Fruit fly (Drosophila melanogaster) whole organism, prepupa: ENCODE measurements around the gene brm.

Experiments used
- Blimp-1 ChIP-seq: fragments of 200-800 bp; sonication (Bioruptor generic); optimal IDR thresholded peaks from 3 replicates; lab custom pipeline; 2017; ENCODE audit warnings: missing biosample characterization, missing genetic modification characterization, mild to moderate bottlenecking, moderate library complexity, missing genetic modification reagents
- CG10631 ChIP-seq: fragments of 200-800 bp; sonication (Bioruptor generic); optimal IDR thresholded peaks from 2 replicates; lab custom pipeline; 2016; ENCODE audit warnings: missing biosample characterization, missing genetic modification characterization
- CG11294 ChIP-seq: fragments of 200-800 bp; sonication (Bioruptor generic); IDR thresholded peaks from 2 replicates; pipeline ENCODE4 v1.3.6; 2022; ENCODE audit warnings: missing biosample characterization, missing genetic modification characterization
- CG11762 ChIP-seq: fragments of 200-800 bp; sonication (Bioruptor generic); optimal IDR thresholded peaks from 3 replicates; lab custom pipeline; 2016; ENCODE audit warnings: missing biosample characterization, missing genetic modification characterization; ENCODE audit not compliant: insufficient read depth
- CG11902 ChIP-seq: fragments of 200-800 bp; sonication (Bioruptor generic); optimal IDR thresholded peaks from 3 replicates; lab custom pipeline; 2016; ENCODE audit warnings: missing biosample characterization, missing genetic modification characterization
- CG15336 ChIP-seq: fragments of 200-800 bp; sonication (Bioruptor generic); IDR thresholded peaks from 2 replicates; pipeline ENCODE4 v1.3.6; 2022; ENCODE audit warnings: missing biosample characterization, missing genetic modification characterization
- CG1621 ChIP-seq: fragments of 200-800 bp; sonication (Bioruptor generic); optimal IDR thresholded peaks from 3 replicates; lab custom pipeline; 2018; ENCODE audit warnings: missing biosample characterization, mild to moderate bottlenecking, missing genetic modification characterization
- CG16779 ChIP-seq: fragments of 200-800 bp; sonication (Bioruptor generic); optimal IDR thresholded peaks from 3 replicates; lab custom pipeline; 2017; ENCODE audit warnings: missing biosample characterization, mild to moderate bottlenecking, missing genetic modification characterization
- CG3032 ChIP-seq: fragments of 200-800 bp; optimal IDR thresholded peaks from 2 replicates; lab custom pipeline; 2019; ENCODE audit warnings: missing biosample characterization, mild to moderate bottlenecking, missing genetic modification characterization, moderate library complexity
- CG31627 ChIP-seq: fragments of 200-800 bp; sonication (Bioruptor generic); optimal IDR thresholded peaks from 3 replicates; lab custom pipeline; 2016; ENCODE audit warnings: missing biosample characterization, missing genetic modification characterization
- CG32006 ChIP-seq: fragments of 200-800 bp; sonication (Bioruptor generic); optimal IDR thresholded peaks from 3 replicates; lab custom pipeline; 2017; ENCODE audit warnings: missing biosample characterization, mild to moderate bottlenecking, missing genetic modification characterization
- CG34406 ChIP-seq: fragments of 200-800 bp; sonication (Bioruptor generic); optimal IDR thresholded peaks from 3 replicates; lab custom pipeline; 2016; ENCODE audit warnings: missing biosample characterization, missing genetic modification characterization
- CG3919 ChIP-seq: fragments of 200-800 bp; sonication (Bioruptor generic); optimal IDR thresholded peaks from 3 replicates; lab custom pipeline; 2016; ENCODE audit warnings: missing biosample characterization, missing genetic modification characterization
- CG4318 ChIP-seq: fragments of 200-800 bp; sonication (Bioruptor generic); optimal IDR thresholded peaks from 3 replicates; lab custom pipeline; 2017; ENCODE audit warnings: missing biosample characterization, mild to moderate bottlenecking, missing genetic modification characterization
- CG6163 ChIP-seq: fragments of 200-800 bp; sonication (Bioruptor generic); IDR thresholded peaks from 3 replicates; pipeline ENCODE4 v1.3.6; 2022; ENCODE audit warnings: missing biosample characterization, missing genetic modification characterization
- CG6276 ChIP-seq: fragments of 200-800 bp; sonication (Bioruptor generic); optimal IDR thresholded peaks from 2 replicates; lab custom pipeline; 2017; ENCODE audit warnings: missing biosample characterization, mild to moderate bottlenecking, missing genetic modification characterization
- CG6792 ChIP-seq: fragments of 200-800 bp; sonication (Bioruptor generic); optimal IDR thresholded peaks from 3 replicates; lab custom pipeline; 2016; ENCODE audit warnings: missing biosample characterization, missing genetic modification characterization
- CG6808 ChIP-seq: fragments of 200-800 bp; sonication (Bioruptor generic); optimal IDR thresholded peaks from 3 replicates; lab custom pipeline; 2017; ENCODE audit warnings: missing biosample characterization, missing genetic modification characterization, mild to moderate bottlenecking, moderate library complexity, missing genetic modification reagents
- CG6854 ChIP-seq: fragments of 200-800 bp; sonication (Bioruptor generic); optimal IDR thresholded peaks from 2 replicates; lab custom pipeline; 2017; ENCODE audit warnings: missing biosample characterization, mild to moderate bottlenecking, missing genetic modification characterization
- CG8119 ChIP-seq: fragments of 200-800 bp; sonication (Bioruptor generic); IDR thresholded peaks from 3 replicates; pipeline ENCODE4 v1.3.6; 2022; ENCODE audit warnings: missing biosample characterization, missing genetic modification characterization
- CG8319 ChIP-seq: fragments of 200-800 bp; sonication (Bioruptor generic); optimal IDR thresholded peaks from 3 replicates; lab custom pipeline; 2016; ENCODE audit warnings: missing biosample characterization, missing genetic modification characterization
- CG9139 ChIP-seq: fragments of 200-800 bp; sonication (Bioruptor generic); optimal IDR thresholded peaks from 3 replicates; lab custom pipeline; 2017; ENCODE audit warnings: missing biosample characterization, mild to moderate bottlenecking, missing genetic modification characterization
- Eip75B ChIP-seq: fragments of 200-800 bp; sonication (Bioruptor generic); optimal IDR thresholded peaks from 3 replicates; lab custom pipeline; 2016; ENCODE audit warnings: missing biosample characterization, missing genetic modification characterization
- Eip78C ChIP-seq: fragments of 200-800 bp; sonication (Bioruptor generic); peaks from one replicate; lab custom pipeline; 2016; ENCODE audit warnings: missing biosample characterization, missing genetic modification characterization
- Eip93F ChIP-seq: fragments of 200-800 bp; sonication (Bioruptor generic); optimal IDR thresholded peaks from 2 replicates; lab custom pipeline; 2016; ENCODE audit warnings: missing biosample characterization, mild to moderate bottlenecking, missing genetic modification characterization
- Ets21C ChIP-seq: fragments of 200-800 bp; sonication (Bioruptor generic); optimal IDR thresholded peaks from 3 replicates; lab custom pipeline; 2016; ENCODE audit warnings: missing biosample characterization, missing genetic modification characterization
- Ets96B ChIP-seq: fragments of 200-800 bp; optimal IDR thresholded peaks from 2 replicates; lab custom pipeline; 2019; ENCODE audit warnings: missing biosample characterization, mild to moderate bottlenecking, missing genetic modification characterization, moderate library complexity
- Gug ChIP-seq: fragments of 200-800 bp; sonication (Bioruptor generic); IDR thresholded peaks from 2 replicates; pipeline ENCODE4 v1.3.6; 2022; ENCODE audit warnings: missing biosample characterization, missing genetic modification characterization
- Hr39 ChIP-seq: fragments of 200-800 bp; sonication (Bioruptor generic); optimal IDR thresholded peaks from 2 replicates; lab custom pipeline; 2016; ENCODE audit warnings: missing biosample characterization, missing genetic modification characterization
- Hr4 ChIP-seq: fragments of 200-800 bp; sonication (Bioruptor generic); optimal IDR thresholded peaks from 3 replicates; lab custom pipeline; 2016; ENCODE audit warnings: missing biosample characterization, missing genetic modification characterization
- Lpt ChIP-seq: fragments of 200-800 bp; sonication (Bioruptor generic); optimal IDR thresholded peaks from 3 replicates; lab custom pipeline; 2016; ENCODE audit warnings: missing biosample characterization, missing genetic modification characterization
- Met ChIP-seq: fragments of 200-800 bp; sonication (Bioruptor generic); optimal IDR thresholded peaks from 3 replicates; lab custom pipeline; 2016; ENCODE audit warnings: missing biosample characterization, missing genetic modification characterization
- OdsH ChIP-seq: fragments of 200-800 bp; sonication (Bioruptor generic); optimal IDR thresholded peaks from 3 replicates; lab custom pipeline; 2016; ENCODE audit warnings: missing biosample characterization, missing genetic modification characterization
- Sox102F ChIP-seq: fragments of 200-800 bp; sonication (Bioruptor generic); optimal IDR thresholded peaks from 2 replicates; lab custom pipeline; 2016; ENCODE audit warnings: missing biosample characterization, mild to moderate bottlenecking, missing genetic modification characterization
- Sox14 ChIP-seq: fragments of 200-800 bp; sonication (Bioruptor generic); optimal IDR thresholded peaks from 3 replicates; lab custom pipeline; 2016; ENCODE audit warnings: missing biosample characterization, missing genetic modification characterization
- Sox15 ChIP-seq: fragments of 200-800 bp; sonication (Bioruptor generic); optimal IDR thresholded peaks from 3 replicates; lab custom pipeline; 2016; ENCODE audit warnings: missing biosample characterization, missing genetic modification characterization
- achi ChIP-seq: fragments of 200-800 bp; sonication (Bioruptor generic); optimal IDR thresholded peaks from 3 replicates; lab custom pipeline; 2016; ENCODE audit warnings: missing biosample characterization, missing genetic modification characterization
- cyc ChIP-seq: fragments of 200-800 bp; sonication (Bioruptor generic); optimal IDR thresholded peaks from 3 replicates; lab custom pipeline; 2016; ENCODE audit warnings: missing biosample characterization, missing genetic modification characterization
- dsx ChIP-seq: fragments of 200-800 bp; optimal IDR thresholded peaks from 3 replicates; lab custom pipeline; 2019; ENCODE audit warnings: missing biosample characterization, mild to moderate bottlenecking, missing genetic modification characterization, moderate library complexity; ENCODE audit not compliant: poor library complexity, severe bottlenecking
- eg ChIP-seq: fragments of 200-800 bp; sonication (Bioruptor generic); IDR thresholded peaks from 3 replicates; pipeline ENCODE4 v1.3.6; 2022; ENCODE audit warnings: missing biosample characterization, missing genetic modification characterization
- esn ChIP-seq: fragments of 200-800 bp; sonication (Bioruptor generic); optimal IDR thresholded peaks from 2 replicates; lab custom pipeline; 2016; ENCODE audit warnings: missing biosample characterization, mild to moderate bottlenecking, missing genetic modification characterization, moderate library complexity
- fd59A ChIP-seq: fragments of 200-800 bp; sonication (Bioruptor generic); optimal IDR thresholded peaks from 2 replicates; lab custom pipeline; 2017; ENCODE audit warnings: missing biosample characterization, mild to moderate bottlenecking, missing genetic modification characterization, missing genetic modification reagents
- fd85E ChIP-seq: fragments of 200-800 bp; sonication (Bioruptor generic); optimal IDR thresholded peaks from 3 replicates; lab custom pipeline; 2016; ENCODE audit warnings: missing biosample characterization, missing genetic modification characterization
- fkh ChIP-seq: fragments of 200-800 bp; sonication (Bioruptor generic); optimal IDR thresholded peaks from 3 replicates; lab custom pipeline; 2017; ENCODE audit warnings: missing biosample characterization, mild to moderate bottlenecking, missing genetic modification characterization, moderate library complexity
- lz ChIP-seq: fragments of 200-800 bp; sonication (Bioruptor generic); optimal IDR thresholded peaks from 3 replicates; lab custom pipeline; 2016; ENCODE audit warnings: missing biosample characterization, missing genetic modification characterization
- net ChIP-seq: fragments of 200-800 bp; sonication (Bioruptor generic); optimal IDR thresholded peaks from 3 replicates; lab custom pipeline; 2016; ENCODE audit warnings: missing biosample characterization, missing genetic modification characterization
- spab ChIP-seq: fragments of 200-800 bp; sonication (Bioruptor generic); optimal IDR thresholded peaks from 2 replicates; lab custom pipeline; 2017; ENCODE audit warnings: missing biosample characterization, mild to moderate bottlenecking, missing genetic modification characterization, missing genetic modification reagents
- ss ChIP-seq, 2 experiments: fragments of 200-800 bp; sonication (Bioruptor generic); optimal IDR thresholded peaks; 2 replicates in 1 of 2; 3 replicates in 1 of 2; lab custom pipeline; 2017 to 2018; ENCODE audit warnings: mild to moderate bottlenecking in 2 of 2, missing biosample characterization in 2 of 2, missing genetic modification characterization in 2 of 2, moderate library complexity in 1 of 2
- svp ChIP-seq: fragments of 200-800 bp; sonication (Bioruptor generic); peaks from one replicate; lab custom pipeline; 2016; ENCODE audit warnings: missing biosample characterization, missing genetic modification characterization
- topi ChIP-seq: fragments of 200-800 bp; sonication (Bioruptor generic); optimal IDR thresholded peaks from 3 replicates; lab custom pipeline; 2016; ENCODE audit warnings: missing biosample characterization, missing genetic modification characterization
- vri ChIP-seq: fragments of 200-800 bp; sonication (Bioruptor generic); optimal IDR thresholded peaks from 3 replicates; lab custom pipeline; 2016; ENCODE audit warnings: missing biosample characterization, mild to moderate bottlenecking, missing genetic modification characterization

The brm gene

dm6 chr3L:15982783-15983432, at the start of gene brm, which contains the start of gene Arl1:
Gene brm, minus strand, starts transcription at chr3L:15982869.
Gene Arl1, plus strand, starts transcription at chr3L:15983135.
- TF ChIP-seq dsx (GFP tag; lab: Kevin White, UChicago): peak; percentile 97
- peak; percentile 99 for TF ChIP-seq svp (GFP tag; lab: Kevin White, UChicago)
- peak; percentile 99 for TF ChIP-seq CG3032 (tag; lab: Kevin White, UChicago)
- TF ChIP-seq CG16779: no peak
- TF ChIP-seq Ets21C (GFP tag; lab: Kevin White, UChicago): peak; percentile 90
- peak; percentile 97 for TF ChIP-seq net
- TF ChIP-seq CG6854 (GFP tag; lab: Kevin White, UChicago): peak; percentile 92
- peak; percentile 98 for TF ChIP-seq OdsH (GFP tag; lab: Kevin White, UChicago)
- peak; percentile 99 for TF ChIP-seq CG6163 (GFP tag; lab: Robert Waterston, UW)
- peak; percentile 92 for TF ChIP-seq Blimp-1 (GFP tag; lab: Kevin White, UChicago)
- TF ChIP-seq Sox102F (GFP tag; lab: Kevin White, UChicago): peak; percentile 95
- TF ChIP-seq Eip78C (GFP tag; lab: Kevin White, UChicago): peak; percentile 99
- TF ChIP-seq topi: peak; percentile 96
- TF ChIP-seq CG6808: peak; percentile 96
- peak; percentile 96 for TF ChIP-seq CG9139 (GFP tag; lab: Kevin White, UChicago)
- peak; percentile 96 for TF ChIP-seq lz (GFP tag; lab: Kevin White, UChicago)
- TF ChIP-seq ss (GFP tag; optimal IDR thresholded peaks at IDR 0.05; lab: Kevin White, UChicago): peak in 1 of 2 experiments; percentile 99
- TF ChIP-seq Hr39: peak; percentile 92
- peak; percentile 97 for TF ChIP-seq Hr4
- TF ChIP-seq spab (GFP tag; lab: Kevin White, UChicago): peak; percentile 96
- peak; percentile 98 for TF ChIP-seq CG3919 (GFP tag; lab: Kevin White, UChicago)
- TF ChIP-seq CG11762 (GFP tag; lab: Kevin White, UChicago): peak; percentile 95
- peak; percentile 98 for TF ChIP-seq CG11294 (GFP tag; lab: Robert Waterston, UW)
- peak; percentile 85 for TF ChIP-seq fd85E (GFP tag; lab: Kevin White, UChicago)
- peak; percentile 97 for TF ChIP-seq achi (GFP tag; lab: Kevin White, UChicago)
- peak; percentile 97 for TF ChIP-seq CG11902 (GFP tag; lab: Kevin White, UChicago)
- TF ChIP-seq Eip75B (GFP tag; lab: Kevin White, UChicago): peak; percentile 94
- TF ChIP-seq CG6276: peak; percentile 94
- peak; percentile 94 for TF ChIP-seq Met (GFP tag; lab: Kevin White, UChicago)
- TF ChIP-seq CG31627 (GFP tag; lab: Kevin White, UChicago): peak; percentile 95
- TF ChIP-seq fkh: no peak
- peak; percentile 97 for TF ChIP-seq fd59A
- peak; percentile 99 for TF ChIP-seq eg
- TF ChIP-seq CG8319 (GFP tag; lab: Kevin White, UChicago): peak; percentile 95
- TF ChIP-seq Lpt: peak; percentile 97
- TF ChIP-seq cyc: peak; percentile 96
- peak; percentile 98 for TF ChIP-seq CG10631
- peak; percentile 99 for TF ChIP-seq Gug
- TF ChIP-seq CG34406 (GFP tag; lab: Kevin White, UChicago): peak; percentile 99
- peak; percentile 93 for TF ChIP-seq CG1621 (tag; lab: Kevin White, UChicago)
- TF ChIP-seq CG6792 (GFP tag; lab: Kevin White, UChicago): peak; percentile 94
- peak; percentile 99 for TF ChIP-seq Ets96B (tag; lab: Kevin White, UChicago)
- peak; percentile 96 for TF ChIP-seq esn (GFP tag; lab: Kevin White, UChicago)
- peak; percentile 97 for TF ChIP-seq Eip93F (GFP tag; lab: Kevin White, UChicago)
- peak; percentile 95 for TF ChIP-seq Sox14 (GFP tag; lab: Kevin White, UChicago)
- TF ChIP-seq CG32006 (GFP tag; lab: Kevin White, UChicago): peak; percentile 98
- TF ChIP-seq CG15336: peak; percentile 98
- TF ChIP-seq CG4318 (GFP tag; lab: Kevin White, UChicago): peak; percentile 99
- peak; percentile 94 for TF ChIP-seq vri (GFP tag; lab: Kevin White, UChicago)
- TF ChIP-seq Sox15 (GFP tag; lab: Kevin White, UChicago): peak; percentile 98
- TF ChIP-seq CG8119: peak; percentile 98
